Worm (Caenorhabditis elegans) whole organism, L1 larva: ENCODE data around the gene lsm-3.

Experiments
- aha-1 ChIP-seq: fragments of 150-350 bp; optimal IDR thresholded peaks from 2 replicates; lab custom pipeline; 2014; ENCODE audit warnings: missing biosample characterization, missing genetic modification characterization
- aly-2 ChIP-seq: fragments of 150-350 bp; optimal IDR thresholded peaks from 2 replicates; lab custom pipeline; 2014; ENCODE audit warnings: missing biosample characterization, missing genetic modification characterization
- ces-1 ChIP-seq: fragments of 150-350 bp; optimal IDR thresholded peaks from 2 replicates; lab custom pipeline; 2014; ENCODE audit warnings: missing biosample characterization, missing genetic modification reagents, missing genetic modification characterization
- dpl-1 ChIP-seq, 3 experiments: fragments of 150-350 bp in 2 of 3; sonication (generic microtip) in 1 of 3; optimal IDR thresholded peaks; 2 replicates each; lab custom pipeline; 2014 to 2017; ENCODE audit warnings: missing biosample characterization in 3 of 3, missing genetic modification characterization in 3 of 3, missing genetic modification reagents in 3 of 3
- fos-1 ChIP-seq: fragments of 150-350 bp; optimal IDR thresholded peaks from 2 replicates; lab custom pipeline; 2014; ENCODE audit warnings: missing biosample characterization, missing genetic modification characterization
- jun-1 ChIP-seq: fragments of 150-350 bp; optimal IDR thresholded peaks from 2 replicates; lab custom pipeline; 2014; ENCODE audit warnings: missing biosample characterization, missing genetic modification reagents, missing genetic modification characterization
- pqm-1 ChIP-seq: sonication (generic microtip); optimal IDR thresholded peaks from 3 replicates; lab custom pipeline; 2017; ENCODE audit warnings: missing biosample characterization, missing genetic modification characterization
- snu-23 ChIP-seq: sonication (generic microtip); optimal IDR thresholded peaks from 2 replicates; lab custom pipeline; 2016; ENCODE audit warnings: missing genetic modification characterization, missing compliant biosample characterization

- no peak for TF ChIP-seq pqm-1 (tag; lab: Kevin White, UChicago)
- no peak for TF ChIP-seq aha-1 (tag; lab: Kevin White, UChicago)
- TF ChIP-seq fos-1 (tag; lab: Kevin White, UChicago): no peak
- no peak for TF ChIP-seq ces-1
- no peak for TF ChIP-seq aly-2
- no peak for TF ChIP-seq snu-23 (GFP tag; lab: Kevin White, UChicago)
- no peak for TF ChIP-seq jun-1 (tag; lab: Kevin White, UChicago)
- TF ChIP-seq dpl-1 (GFP tag; optimal IDR thresholded peaks at IDR 0.05; lab: Kevin White, UChicago): no peak
Observed at ce11 chrIV:13400456-13401364, 13.7 kb downstream of the lsm-3 start, which contains the start of the genes memi-2 and cyp-31A5.
